Worm (Caenorhabditis elegans) whole organism, L3 larva: Measurements from ENCODE around the gene srsx-18.

Experiments
- ZK546.5 ChIP-seq: sonication (generic microtip); optimal IDR thresholded peaks from 2 replicates; lab custom pipeline; 2017; ENCODE audit warnings: missing biosample characterization, missing genetic modification characterization
- aly-2 ChIP-seq: fragments of 150-350 bp; optimal IDR thresholded peaks from 2 replicates; lab custom pipeline; 2014; ENCODE audit warnings: missing biosample characterization, missing genetic modification characterization
- ceh-28 ChIP-seq: fragments of 150-350 bp; optimal IDR thresholded peaks from 2 replicates; lab custom pipeline; 2014; ENCODE audit warnings: missing biosample characterization, missing genetic modification reagents, missing genetic modification characterization
- ceh-9 ChIP-seq: sonication (generic microtip); optimal IDR thresholded peaks from 2 replicates; lab custom pipeline; 2018; ENCODE audit warnings: missing biosample characterization, missing genetic modification characterization
- egl-27 ChIP-seq: sonication (generic microtip); optimal IDR thresholded peaks from 4 replicates; lab custom pipeline; 2017; ENCODE audit warnings: missing biosample characterization, missing genetic modification reagents, missing genetic modification characterization
- elt-1 ChIP-seq: fragments of 150-350 bp; optimal IDR thresholded peaks from 2 replicates; lab custom pipeline; 2014; ENCODE audit warnings: missing biosample characterization, missing genetic modification characterization
- elt-3 ChIP-seq, 3 experiments: fragments of 150-350 bp in 1 of 3; sonication (generic microtip) in 2 of 3; optimal IDR thresholded peaks; 2 replicates in 2 of 3; 4 replicates in 1 of 3; lab custom pipeline; 2014 to 2017; ENCODE audit warnings: missing biosample characterization in 3 of 3, missing genetic modification characterization in 3 of 3
- fkh-10 ChIP-seq: sonication (generic microtip); optimal IDR thresholded peaks from 2 replicates; lab custom pipeline; 2017; ENCODE audit warnings: missing biosample characterization, missing genetic modification reagents, missing genetic modification characterization
- fkh-2 ChIP-seq: fragments of 150-350 bp; optimal IDR thresholded peaks from 2 replicates; lab custom pipeline; 2014; ENCODE audit warnings: missing biosample characterization, missing genetic modification reagents, missing genetic modification characterization
- fos-1 ChIP-seq: fragments of 150-350 bp; optimal IDR thresholded peaks from 2 replicates; lab custom pipeline; 2014; ENCODE audit warnings: missing biosample characterization, missing genetic modification characterization
- jun-1 ChIP-seq: fragments of 150-350 bp; optimal IDR thresholded peaks from 2 replicates; lab custom pipeline; 2014; ENCODE audit warnings: missing biosample characterization, missing genetic modification reagents, missing genetic modification characterization
- lin-39 ChIP-seq: fragments of 150-350 bp; optimal IDR thresholded peaks from 2 replicates; lab custom pipeline; 2018; ENCODE audit warnings: missing biosample characterization, missing genetic modification reagents, missing genetic modification characterization
- lsy-12 ChIP-seq: sonication (generic microtip); optimal IDR thresholded peaks from 2 replicates; lab custom pipeline; 2016; ENCODE audit warnings: mild to moderate bottlenecking, missing genetic modification characterization, missing compliant biosample characterization
- mml-1 ChIP-seq: fragments of 150-350 bp; sonication (generic microtip); optimal IDR thresholded peaks from 3 replicates; lab custom pipeline; 2014; ENCODE audit warnings: missing biosample characterization, missing genetic modification characterization
- nfya-1 ChIP-seq: sonication (generic microtip); optimal IDR thresholded peaks from 2 replicates; lab custom pipeline; 2017; ENCODE audit warnings: missing genetic modification characterization, mild to moderate bottlenecking, missing compliant biosample characterization, antibody characterized with exemption, moderate library complexity; ENCODE audit not compliant: insufficient read depth
- nhr-11 ChIP-seq: fragments of 150-350 bp; optimal IDR thresholded peaks from 2 replicates; lab custom pipeline; 2014; ENCODE audit warnings: missing biosample characterization, missing genetic modification characterization
- nhr-23 ChIP-seq: fragments of 150-350 bp; optimal IDR thresholded peaks from 2 replicates; lab custom pipeline; 2014; ENCODE audit warnings: missing biosample characterization, missing genetic modification reagents, missing genetic modification characterization
- nhr-237 ChIP-seq: fragments of 150-350 bp; optimal IDR thresholded peaks from 2 replicates; lab custom pipeline; 2014; ENCODE audit warnings: missing biosample characterization, missing genetic modification characterization
- nhr-25 ChIP-seq: sonication (generic microtip); optimal IDR thresholded peaks from 2 replicates; lab custom pipeline; 2017; ENCODE audit warnings: missing biosample characterization, missing genetic modification characterization
- nhr-28 ChIP-seq: fragments of 150-350 bp; optimal IDR thresholded peaks from 2 replicates; lab custom pipeline; 2014; ENCODE audit warnings: missing biosample characterization, missing genetic modification characterization
- nhr-67 ChIP-seq: fragments of 150-350 bp; optimal IDR thresholded peaks from 2 replicates; lab custom pipeline; 2014; ENCODE audit warnings: missing biosample characterization, missing genetic modification characterization
- nhr-76 ChIP-seq: fragments of 150-350 bp; sonication (generic microtip); optimal IDR thresholded peaks from 5 replicates; lab custom pipeline; 2014; ENCODE audit warnings: missing biosample characterization, missing genetic modification characterization
- nhr-77 ChIP-seq: fragments of 150-350 bp; optimal IDR thresholded peaks from 2 replicates; lab custom pipeline; 2014; ENCODE audit warnings: missing biosample characterization, missing genetic modification characterization
- snpc-4 ChIP-seq: fragments of 150-350 bp; optimal IDR thresholded peaks from 2 replicates; lab custom pipeline; 2014; ENCODE audit warnings: missing biosample characterization, missing genetic modification characterization

Gene srsx-18

ce11 chrV:5964658-5965178 lies 42.4 kb downstream of the srsx-18 start:
- TF ChIP-seq lsy-12 (tag; lab: Kevin White, UChicago), result no peak
- peak; percentile 53 for TF ChIP-seq nfya-1
- no peak for TF ChIP-seq snpc-4 (tag; lab: Kevin White, UChicago)
- TF ChIP-seq ZK546.5 (tag; lab: Kevin White, UChicago), result no peak
- TF ChIP-seq lin-39 (tag; lab: Kevin White, UChicago), result peak; percentile 36

ce11 chrV:5972582-5972981 lies 50.2 kb downstream of the srsx-18 start:
- TF ChIP-seq lin-39 (tag; lab: Kevin White, UChicago) (no peak), ceh-28 (tag; lab: Kevin White, UChicago) (no peak), fkh-2 (tag; lab: Kevin White, UChicago) (no peak)

- TF ChIP-seq mml-1 (tag; lab: Kevin White, UChicago), result no peak
- TF ChIP-seq egl-27, result no peak
- TF ChIP-seq nhr-77, result no peak
- no peak for TF ChIP-seq nhr-28
- no peak for TF ChIP-seq ZK546.5 (tag; lab: Kevin White, UChicago)
- no peak for TF ChIP-seq nhr-23 (tag; lab: Kevin White, UChicago)
- no peak for TF ChIP-seq fkh-10 (GFP tag; lab: Kevin White, UChicago)
- no peak for TF ChIP-seq elt-1 (tag; lab: Kevin White, UChicago)
- no peak for TF ChIP-seq fos-1 (tag; lab: Kevin White, UChicago)
- TF ChIP-seq nhr-25 (tag; lab: Kevin White, UChicago), result no peak
- TF ChIP-seq elt-3 (tag; optimal IDR thresholded peaks at IDR 0.05; lab: Kevin White, UChicago), result no peak
- no peak for TF ChIP-seq fkh-2 (tag; lab: Kevin White, UChicago)
- TF ChIP-seq nhr-76 (tag; lab: Kevin White, UChicago), result no peak
- no peak for TF ChIP-seq jun-1 (tag; lab: Kevin White, UChicago)
- no peak for TF ChIP-seq aly-2 (tag; lab: Kevin White, UChicago)
- TF ChIP-seq nhr-67 (tag; lab: Kevin White, UChicago), result no peak
- TF ChIP-seq nhr-11 (tag; lab: Kevin White, UChicago), result no peak
- no peak for TF ChIP-seq nhr-237 (tag; lab: Kevin White, UChicago)
- TF ChIP-seq ceh-9, result no peak
Observed at ce11 chrV:5973713-5974112, 51.4 kb downstream of the srsx-18 start.
